Fruit fly (Drosophila melanogaster) whole organism, embryonic: ENCODE data around the gene Rab3GAP1.

Experiments used
- Asciz ChIP-seq: fragments of 200-800 bp; sonication (Bioruptor generic); optimal IDR thresholded peaks from 2 replicates; lab custom pipeline; 2017; ENCODE audit warnings: missing biosample characterization, mild to moderate bottlenecking, missing genetic modification characterization, missing genetic modification reagents
- Atf6 ChIP-seq: fragments of 200-800 bp; sonication (Bioruptor generic); IDR thresholded peaks from 2 replicates; pipeline ENCODE4 v1.3.6; 2022; ENCODE audit warnings: missing biosample characterization, missing genetic modification characterization
- Awh ChIP-seq: fragments of 200-800 bp; sonication (Bioruptor generic); IDR thresholded peaks from 2 replicates; pipeline ENCODE4, ENCODE4 v1.3.6; 2022; ENCODE audit warnings: missing biosample characterization, missing genetic modification characterization
- BtbVII ChIP-seq: fragments of 200-800 bp; sonication (Bioruptor generic); optimal IDR thresholded peaks from 3 replicates; lab custom pipeline; 2017; ENCODE audit warnings: missing biosample characterization, mild to moderate bottlenecking, missing genetic modification characterization
- C15 ChIP-seq: fragments of 200-800 bp; sonication (Bioruptor generic); IDR thresholded peaks from 3 replicates; pipeline ENCODE4 v1.3.6; 2022; ENCODE audit warnings: missing biosample characterization, missing genetic modification characterization
- CG12219 ChIP-seq: fragments of 200-800 bp; sonication (Bioruptor generic); optimal IDR thresholded peaks from 3 replicates; lab custom pipeline; 2018; ENCODE audit warnings: missing biosample characterization, mild to moderate bottlenecking, missing genetic modification characterization
- CG12942 ChIP-seq: fragments of 200-800 bp; sonication (Bioruptor generic); optimal IDR thresholded peaks from 3 replicates; lab custom pipeline; 2016; ENCODE audit warnings: missing biosample characterization, missing genetic modification characterization
- CG13894 ChIP-seq: fragments of 200-800 bp; sonication (Bioruptor generic); optimal IDR thresholded peaks from 3 replicates; lab custom pipeline; 2018; ENCODE audit warnings: missing biosample characterization, mild to moderate bottlenecking, missing genetic modification characterization, moderate library complexity
- CG15011 ChIP-seq: fragments of 200-800 bp; sonication (Bioruptor generic); optimal IDR thresholded peaks from 3 replicates; lab custom pipeline; 2018; ENCODE audit warnings: missing biosample characterization, mild to moderate bottlenecking, missing genetic modification characterization
- CG1603 ChIP-seq: fragments of 200-800 bp; sonication (Bioruptor generic); optimal IDR thresholded peaks from 2 replicates; lab custom pipeline; 2019; ENCODE audit warnings: missing biosample characterization, mild to moderate bottlenecking, missing genetic modification characterization, moderate library complexity
- CG17361 ChIP-seq: fragments of 200-800 bp; sonication (Bioruptor generic); IDR thresholded peaks from 3 replicates; pipeline ENCODE4 v1.3.6; 2022; ENCODE audit warnings: missing biosample characterization, missing genetic modification characterization
- CG17612 ChIP-seq: fragments of 200-800 bp; sonication (Bioruptor generic); IDR thresholded peaks from 2 replicates; pipeline ENCODE4 v1.3.6; 2022; ENCODE audit warnings: missing biosample characterization, missing genetic modification characterization
- CG17802 ChIP-seq: fragments of 200-800 bp; sonication (Bioruptor generic); optimal IDR thresholded peaks from 2 replicates; lab custom pipeline; 2018; ENCODE audit warnings: missing biosample characterization, mild to moderate bottlenecking, missing genetic modification characterization, moderate library complexity
- CG18599 ChIP-seq: fragments of 200-800 bp; sonication (Bioruptor generic); optimal IDR thresholded peaks from 3 replicates; lab custom pipeline; 2017; ENCODE audit warnings: missing biosample characterization, missing genetic modification characterization, mild to moderate bottlenecking, moderate library complexity, missing genetic modification reagents
- CG30431 ChIP-seq: fragments of 200-800 bp; sonication (Bioruptor generic); optimal IDR thresholded peaks from 2 replicates; lab custom pipeline; 2017; ENCODE audit warnings: missing biosample characterization, missing genetic modification characterization
- CG31388 ChIP-seq: fragments of 200-800 bp; sonication (Bioruptor generic); optimal IDR thresholded peaks from 2 replicates; lab custom pipeline; 2016; ENCODE audit warnings: missing biosample characterization, missing genetic modification characterization
- CG4424 ChIP-seq: fragments of 200-800 bp; sonication (Bioruptor generic); optimal IDR thresholded peaks from 3 replicates; lab custom pipeline; 2016; ENCODE audit warnings: missing biosample characterization, missing genetic modification characterization
- CG4617 ChIP-seq: fragments of 200-800 bp; sonication (Bioruptor generic); optimal IDR thresholded peaks from 3 replicates; lab custom pipeline; 2016; ENCODE audit warnings: missing biosample characterization, missing genetic modification characterization, borderline replicate concordance
- CG5245 ChIP-seq: fragments of 200-800 bp; sonication (Bioruptor generic); optimal IDR thresholded peaks from 3 replicates; lab custom pipeline; 2016; ENCODE audit warnings: missing biosample characterization, missing genetic modification characterization
- CG9727 ChIP-seq: fragments of 200-800 bp; sonication (Bioruptor generic); optimal IDR thresholded peaks from 3 replicates; lab custom pipeline; 2017; ENCODE audit warnings: missing biosample characterization, mild to moderate bottlenecking, missing genetic modification characterization
- D ChIP-seq, 2 experiments: fragments of 200-800 bp in 1 of 2; fragments of >200 bp in 1 of 2; sonication (Bioruptor generic) in 1 of 2; optimal IDR thresholded peaks; 2 replicates in 1 of 2; 3 replicates in 1 of 2; lab custom pipeline; 2017; ENCODE audit warnings: mild to moderate bottlenecking in 1 of 2, missing biosample characterization in 1 of 2, missing genetic modification characterization in 1 of 2, missing genetic modification reagents in 1 of 2
- Drgx ChIP-seq: fragments of 200-800 bp; sonication (Bioruptor generic); IDR thresholded peaks from 2 replicates; pipeline ENCODE4 v1.3.6; 2022; ENCODE audit warnings: missing biosample characterization, missing genetic modification characterization
- E2f2 ChIP-seq: fragments of 200-800 bp; sonication (Bioruptor generic); IDR thresholded peaks from 2 replicates; pipeline ENCODE4 v1.3.6; 2022; ENCODE audit warnings: missing biosample characterization, missing genetic modification characterization
- Eip74EF ChIP-seq, 2 experiments: fragments of 200-800 bp in 1 of 2; fragments of >200 bp in 1 of 2; sonication (Bioruptor generic) in 1 of 2; optimal IDR thresholded peaks; 2 replicates each; lab custom pipeline; 2017 to 2019; ENCODE audit warnings: missing biosample characterization in 2 of 2, missing genetic modification characterization in 2 of 2, mild to moderate bottlenecking in 1 of 2, moderate library complexity in 1 of 2
- Fer1 ChIP-seq: fragments of 200-800 bp; sonication (Bioruptor generic); optimal IDR thresholded peaks from 2 replicates; lab custom pipeline; 2017; ENCODE audit warnings: missing biosample characterization, mild to moderate bottlenecking, missing genetic modification characterization
- HLH3B ChIP-seq: fragments of 200-800 bp; sonication (Bioruptor generic); IDR thresholded peaks from 2 replicates; pipeline ENCODE4 v1.3.6; 2022; ENCODE audit warnings: missing biosample characterization, missing genetic modification characterization
- HmgZ ChIP-seq: fragments of 200-800 bp; sonication (Bioruptor generic); optimal IDR thresholded peaks from 2 replicates; lab custom pipeline; 2018; ENCODE audit warnings: missing biosample characterization, mild to moderate bottlenecking, missing genetic modification characterization
- Hr51 ChIP-seq, 2 experiments: fragments of 200-800 bp; sonication (Bioruptor generic); optimal IDR thresholded peaks; 2 replicates in 1 of 2; 3 replicates in 1 of 2; lab custom pipeline; 2016 to 2018; ENCODE audit warnings: missing biosample characterization in 2 of 2, missing genetic modification characterization in 2 of 2, mild to moderate bottlenecking in 1 of 2, moderate library complexity in 1 of 2
- Hr78 ChIP-seq, 2 experiments: fragments of 200-800 bp in 1 of 2; fragments of >200 bp in 1 of 2; sonication (Bioruptor generic) in 1 of 2; optimal IDR thresholded peaks; 2 replicates each; lab custom pipeline; 2017 to 2019; ENCODE audit warnings: missing biosample characterization in 2 of 2, missing genetic modification characterization in 2 of 2, mild to moderate bottlenecking in 1 of 2, moderate library complexity in 1 of 2
- Nf-YA ChIP-seq: fragments of 200-800 bp; sonication (Bioruptor generic); IDR thresholded peaks from 2 replicates; pipeline ENCODE4 v1.3.6; 2022; ENCODE audit warnings: missing biosample characterization, missing genetic modification characterization
- Poxn ChIP-seq: fragments of 200-800 bp; sonication (Bioruptor generic); IDR thresholded peaks from 2 replicates; pipeline ENCODE4 v1.3.6; 2022; ENCODE audit warnings: missing biosample characterization, missing genetic modification characterization
- Ptx1 ChIP-seq: fragments of 200-800 bp; sonication (Bioruptor generic); IDR thresholded peaks from 2 replicates; pipeline ENCODE4 v1.3.6; 2022; ENCODE audit warnings: missing biosample characterization, missing genetic modification characterization
- Scr ChIP-seq: fragments of 200-800 bp; sonication (Bioruptor generic); IDR thresholded peaks from 2 replicates; pipeline ENCODE4 v1.3.6; 2022; ENCODE audit warnings: missing biosample characterization, missing genetic modification characterization; ENCODE audit not compliant: partially characterized antibody
- Six4 ChIP-seq: fragments of 200-800 bp; sonication (Bioruptor generic); optimal IDR thresholded peaks from 2 replicates; lab custom pipeline; 2016; ENCODE audit warnings: missing biosample characterization, missing genetic modification characterization
- ac ChIP-seq: fragments of 200-800 bp; sonication (Bioruptor generic); optimal IDR thresholded peaks from 3 replicates; lab custom pipeline; 2017; ENCODE audit warnings: missing biosample characterization, mild to moderate bottlenecking, missing genetic modification characterization
- az2 ChIP-seq: fragments of 200-800 bp; sonication (Bioruptor generic); optimal IDR thresholded peaks from 3 replicates; lab custom pipeline; 2016; ENCODE audit warnings: missing biosample characterization, missing genetic modification characterization
- btn ChIP-seq: fragments of 200-800 bp; sonication (Bioruptor generic); optimal IDR thresholded peaks from 2 replicates; lab custom pipeline; 2016; ENCODE audit warnings: missing biosample characterization, missing genetic modification characterization
- crc ChIP-seq: fragments of 200-800 bp; sonication (Bioruptor generic); optimal IDR thresholded peaks from 2 replicates; lab custom pipeline; 2016; ENCODE audit warnings: missing biosample characterization, missing genetic modification characterization
- danr ChIP-seq: fragments of 200-800 bp; sonication (Bioruptor generic); IDR thresholded peaks from 2 replicates; pipeline ENCODE4 v1.3.6; 2022; ENCODE audit warnings: missing biosample characterization, missing genetic modification characterization
- fu2 ChIP-seq: fragments of 200-800 bp; sonication (Bioruptor generic); optimal IDR thresholded peaks from 2 replicates; lab custom pipeline; 2016; ENCODE audit warnings: missing biosample characterization, missing genetic modification characterization
- gcm ChIP-seq: fragments of 200-800 bp; sonication (Bioruptor generic); optimal IDR thresholded peaks from 2 replicates; lab custom pipeline; 2019; ENCODE audit warnings: missing biosample characterization, mild to moderate bottlenecking, missing genetic modification characterization, moderate library complexity
- jumu ChIP-seq: fragments of 200-800 bp; sonication (Bioruptor generic); optimal IDR thresholded peaks from 3 replicates; lab custom pipeline; 2016; ENCODE audit warnings: missing biosample characterization, missing genetic modification characterization
- kni ChIP-seq: fragments of 200-800 bp; sonication (Bioruptor generic); optimal IDR thresholded peaks from 3 replicates; lab custom pipeline; 2017; ENCODE audit warnings: mild to moderate bottlenecking, missing biosample characterization, missing genetic modification reagents, missing genetic modification characterization
- nau ChIP-seq: fragments of 200-800 bp; sonication (Bioruptor generic); optimal IDR thresholded peaks from 3 replicates; lab custom pipeline; 2017; ENCODE audit warnings: missing biosample characterization, mild to moderate bottlenecking, missing genetic modification characterization, missing genetic modification reagents
- pros ChIP-seq: fragments of 200-800 bp; sonication (Bioruptor generic); optimal IDR thresholded peaks from 3 replicates; lab custom pipeline; 2019; ENCODE audit warnings: missing biosample characterization, mild to moderate bottlenecking, missing genetic modification characterization, moderate library complexity
- scrt ChIP-seq: fragments of 200-800 bp; sonication (Bioruptor generic); optimal IDR thresholded peaks from 2 replicates; lab custom pipeline; 2018; ENCODE audit warnings: missing biosample characterization, mild to moderate bottlenecking, missing genetic modification characterization, moderate library complexity
- slbo ChIP-seq: fragments of 200-800 bp; sonication (Bioruptor generic); IDR thresholded peaks from 2 replicates; pipeline ENCODE4 v1.3.6; 2022; ENCODE audit warnings: missing biosample characterization, missing genetic modification characterization
- slp2 ChIP-seq: fragments of 200-800 bp; sonication (Bioruptor generic); optimal IDR thresholded peaks from 2 replicates; lab custom pipeline; 2016; ENCODE audit warnings: missing biosample characterization, missing genetic modification characterization
- usp ChIP-seq: fragments of >200 bp; optimal IDR thresholded peaks from 2 replicates; lab custom pipeline; 2017; ENCODE audit warnings: missing biosample characterization, missing genetic modification characterization

The Rab3GAP1 gene

DNA sequence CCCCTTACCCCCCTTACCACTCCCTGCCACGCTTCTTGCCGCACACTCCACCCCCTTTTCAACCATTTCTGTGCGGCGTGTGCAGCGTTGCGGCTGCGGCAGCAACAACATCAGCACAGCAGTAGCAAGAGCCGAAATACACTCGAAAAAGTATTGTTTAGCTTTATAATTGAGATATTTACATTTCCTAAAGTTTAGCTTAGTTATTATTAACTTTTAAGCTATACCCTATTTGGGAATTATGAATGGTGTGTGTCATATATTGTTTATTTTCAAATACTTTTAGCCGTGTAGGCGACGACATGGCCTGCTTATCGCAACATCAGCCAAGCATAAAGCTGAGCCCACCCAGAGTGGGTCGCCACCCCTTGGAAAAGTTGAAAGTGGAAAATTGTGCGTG is 4.8 kb upstream of the Rab3GAP1 start (continued):
- peak; percentile 59; the same call in 2 of the 3 replicates for TF ChIP-seq CG17361 (GFP tag; lab: Robert Waterston, UW)
- TF ChIP-seq CG1603 (tag; lab: Kevin White, UChicago): peak; percentile 77
- TF ChIP-seq CG4617 (GFP tag; lab: Kevin White, UChicago): no peak
- TF ChIP-seq CG9727 (GFP tag; lab: Kevin White, UChicago): peak; percentile 65
- TF ChIP-seq CG5245: peak; percentile 43
- TF ChIP-seq Eip74EF (GFP tag; optimal IDR thresholded peaks at IDR 0.05; lab: Kevin White, UChicago): peak in 1 of 2 experiments; percentile 47
- TF ChIP-seq CG12942 (GFP tag; lab: Kevin White, UChicago): peak; percentile 9
- peak; percentile 36 for TF ChIP-seq Six4
- no peak for TF ChIP-seq Scr
- peak; percentile 45 for TF ChIP-seq CG13894 (tag; lab: Kevin White, UChicago)
- TF ChIP-seq CG30431 (GFP tag; lab: Kevin White, UChicago): no peak
- peak; percentile 58 for TF ChIP-seq az2 (GFP tag; lab: Kevin White, UChicago)
- TF ChIP-seq CG15011: peak; percentile 22
- peak; percentile 14 for TF ChIP-seq crc (GFP tag; lab: Kevin White, UChicago)
- TF ChIP-seq HmgZ: peak; percentile 43
- TF ChIP-seq kni (GFP tag; lab: Kevin White, UChicago): no peak
- TF ChIP-seq Hr78 (GFP tag; optimal IDR thresholded peaks at IDR 0.05; lab: Kevin White, UChicago): no peak
- TF ChIP-seq CG31388 (GFP tag; lab: Kevin White, UChicago): no peak
- no peak for TF ChIP-seq CG17612 (GFP tag; lab: Robert Waterston, UW)
- peak; percentile 60 for TF ChIP-seq BtbVII (GFP tag; lab: Kevin White, UChicago)
- peak; percentile 38 for TF ChIP-seq slp2 (GFP tag; lab: Kevin White, UChicago)
- TF ChIP-seq HLH3B (GFP tag; lab: Robert Waterston, UW): peak; percentile 80
- peak; percentile 39 for TF ChIP-seq pros (GFP tag; lab: Kevin White, UChicago)
- TF ChIP-seq Nf-YA (GFP tag; lab: Robert Waterston, UW): 0 out of 2 replicates have a peak, but pooled peaks have one; percentile 49
- TF ChIP-seq btn (GFP tag; lab: Kevin White, UChicago): peak; percentile 53
- peak; percentile 64 for TF ChIP-seq scrt (GFP tag; lab: Kevin White, UChicago)
- peak; percentile 71 for TF ChIP-seq slbo (GFP tag; lab: Robert Waterston, UW)
- TF ChIP-seq fu2: peak; percentile 19
- TF ChIP-seq jumu: peak; percentile 60
- TF ChIP-seq CG18599: peak; percentile 89
- TF ChIP-seq Ptx1 (GFP tag; lab: Robert Waterston, UW): peak; percentile 75
- TF ChIP-seq gcm (GFP tag; lab: Kevin White, UChicago): peak; percentile 17
- TF ChIP-seq Poxn: peak; percentile 49
- no peak for TF ChIP-seq ac (GFP tag; lab: Kevin White, UChicago)
- TF ChIP-seq Asciz: peak; percentile 59
- TF ChIP-seq CG12219 (GFP tag; lab: Kevin White, UChicago): peak; percentile 33
- TF ChIP-seq Hr51 (GFP tag; optimal IDR thresholded peaks at IDR 0.05; lab: Kevin White, UChicago): peak; percentile 34 to 75
- peak; percentile 85 for TF ChIP-seq Fer1
- 0 out of 2 replicates have a peak, but pooled peaks have one; percentile 19 for TF ChIP-seq danr (GFP tag; lab: Robert Waterston, UW)
- peak; percentile 70 for TF ChIP-seq CG4424 (GFP tag; lab: Kevin White, UChicago)
- no peak for TF ChIP-seq D (optimal IDR thresholded peaks at IDR 0.05; lab: Kevin White, UChicago)
- TF ChIP-seq D (GFP tag; optimal IDR thresholded peaks at IDR 0.05; lab: Kevin White, UChicago): peak; percentile 64
- TF ChIP-seq Awh: peak; percentile 60; the same call in 1 of the 2 replicates
- TF ChIP-seq CG17802 (tag; lab: Kevin White, UChicago): peak; percentile 26
- TF ChIP-seq Atf6 (GFP tag; lab: Robert Waterston, UW): peak; percentile 63
- no peak for TF ChIP-seq C15 (GFP tag; lab: Robert Waterston, UW)
- TF ChIP-seq E2f2 (GFP tag; lab: Robert Waterston, UW): peak; percentile 20; the same call in 1 of the 2 replicates
- no peak for TF ChIP-seq usp (GFP tag; lab: Kevin White, UChicago)
- peak; percentile 57 for TF ChIP-seq nau (GFP tag; lab: Kevin White, UChicago)
- TF ChIP-seq Drgx (GFP tag; lab: Robert Waterston, UW): 0 out of 2 replicates have a peak, but pooled peaks have one; percentile 31
